Worm (Caenorhabditis elegans) whole organism, early embryonic: Measurements from ENCODE around the gene C05B5.5.

Experiments used
- B0310.2 ChIP-seq: sonication (generic microtip); optimal IDR thresholded peaks from 2 replicates; lab custom pipeline; 2016; ENCODE audit warnings: mild to moderate bottlenecking, missing genetic modification characterization, missing compliant biosample characterization
- F13C5.2 ChIP-seq: sonication (generic microtip); optimal IDR thresholded peaks from 2 replicates; lab custom pipeline; 2017; ENCODE audit warnings: mild to moderate bottlenecking, missing genetic modification characterization, inconsistent platforms, missing compliant biosample characterization
- aly-1 ChIP-seq: sonication (generic microtip); optimal IDR thresholded peaks from 2 replicates; lab custom pipeline; 2016; ENCODE audit warnings: missing genetic modification characterization, missing compliant biosample characterization
- ama-1 ChIP-seq: fragments of 150-350 bp; optimal IDR thresholded peaks from 2 replicates; lab custom pipeline; 2014
- ceh-13 ChIP-seq: fragments of 200-800 bp; sonication (Bioruptor generic); optimal IDR thresholded peaks from 2 replicates; lab custom pipeline; 2018; ENCODE audit warnings: mild to moderate bottlenecking, missing genetic modification characterization, missing compliant biosample characterization
- ceh-36 ChIP-seq: sonication (generic microtip); optimal IDR thresholded peaks from 2 replicates; lab custom pipeline; 2016; ENCODE audit warnings: missing genetic modification characterization, inconsistent platforms, missing compliant biosample characterization
- ets-7 ChIP-seq: sonication (generic microtip); optimal IDR thresholded peaks from 2 replicates; lab custom pipeline; 2016; ENCODE audit warnings: missing genotype, missing genetic modification characterization, missing compliant biosample characterization
- flt-1 ChIP-seq: fragments of 200-800 bp; sonication (Bioruptor generic); IDR thresholded peaks from 2 replicates; pipeline ENCODE4 v1.3.6; 2022; ENCODE audit warnings: missing genetic modification characterization, missing compliant biosample characterization
- hmbx-1 ChIP-seq: sonication (generic microtip); optimal IDR thresholded peaks from 2 replicates; lab custom pipeline; 2016; ENCODE audit warnings: mild to moderate bottlenecking, missing genetic modification characterization, missing compliant biosample characterization
- hmg-4 ChIP-seq: fragments of 200-800 bp; sonication (Bioruptor generic); optimal IDR thresholded peaks from 2 replicates; lab custom pipeline; 2018; ENCODE audit warnings: mild to moderate bottlenecking, missing genetic modification characterization, missing compliant biosample characterization
- hnd-1 ChIP-seq: sonication (generic microtip); optimal IDR thresholded peaks from 2 replicates; lab custom pipeline; 2016; ENCODE audit warnings: missing genetic modification characterization, missing compliant biosample characterization
- pes-1 ChIP-seq: fragments of 200-800 bp; sonication (Bioruptor generic); IDR thresholded peaks from 2 replicates; pipeline ENCODE4 v1.3.6; 2022; ENCODE audit warnings: missing genetic modification reagents, missing genetic modification characterization, missing compliant biosample characterization
- scrt-1 ChIP-seq: fragments of 200-800 bp; sonication (Bioruptor generic); IDR thresholded peaks from 2 replicates; pipeline ENCODE4 v1.3.6; 2022; ENCODE audit warnings: missing genetic modification characterization, missing compliant biosample characterization
- sea-1 ChIP-seq: fragments of 200-800 bp; sonication (Bioruptor generic); conservative IDR thresholded peaks from 2 replicates; pipeline ENCODE4 v1.3.6; 2022; ENCODE audit warnings: missing genetic modification characterization, missing compliant biosample characterization
- tbx-11 ChIP-seq: fragments of 200-800 bp; sonication (Bioruptor generic); IDR thresholded peaks from 2 replicates; pipeline ENCODE4 v1.3.6; 2022; ENCODE audit warnings: missing genetic modification characterization, missing compliant biosample characterization
- tbx-37 ChIP-seq: fragments of 200-800 bp; sonication (Bioruptor generic); conservative IDR thresholded peaks from 2 replicates; pipeline ENCODE4 v1.3.6; 2022; ENCODE audit warnings: missing genetic modification reagents, missing genetic modification characterization, missing compliant biosample characterization
- tra-4 ChIP-seq: sonication (generic microtip); optimal IDR thresholded peaks from 2 replicates; lab custom pipeline; 2017; ENCODE audit warnings: missing genetic modification characterization, missing compliant biosample characterization

Gene C05B5.5

ce11 chrIII:9993535-9993934 lies 7.6 kb upstream of the C05B5.5 start, which contains the start of gene C05B5.4:
TSS of gene C05B5.4 (plus strand) at chrIII:9993885.
- TF ChIP-seq ceh-13 (GFP tag; lab: Kevin White, UChicago): no peak
- TF ChIP-seq aly-1 (tag; lab: Kevin White, UChicago): no peak
- no peak for TF ChIP-seq scrt-1 (GFP tag; lab: Robert Waterston, UW)
- no peak for TF ChIP-seq tbx-11 (GFP tag; lab: Robert Waterston, UW)
- TF ChIP-seq ceh-36 (tag; lab: Kevin White, UChicago): no peak

- TF ChIP-seq ets-7 (tag; lab: Kevin White, UChicago) (no peak), ceh-13 (GFP tag; lab: Kevin White, UChicago) (no peak), ama-1 (lab: Kevin White, UChicago) (no peak), ceh-36 (tag; lab: Kevin White, UChicago) (no peak), F13C5.2 (tag; lab: Kevin White, UChicago) (no peak), tbx-11 (GFP tag; lab: Robert Waterston, UW) (no peak), B0310.2 (tag; lab: Kevin White, UChicago) (no peak), aly-1 (tag; lab: Kevin White, UChicago) (no peak), scrt-1 (GFP tag; lab: Robert Waterston, UW) (no peak), sea-1 (GFP tag; lab: Robert Waterston, UW) (no peak), hnd-1 (tag; lab: Kevin White, UChicago) (no peak), hmg-4 (GFP tag; lab: Kevin White, UChicago) (no peak), pes-1 (GFP tag; lab: Robert Waterston, UW) (no peak), tra-4 (no peak)
Measured at ce11 chrIII:9997890-9998289, 3.3 kb upstream of the C05B5.5 start, which contains the start of gene pqn-8. TSS of gene pqn-8 (minus strand) at chrIII:9997990.

- TF ChIP-seq ceh-13 (GFP tag; lab: Kevin White, UChicago) (no peak), scrt-1 (GFP tag; lab: Robert Waterston, UW) (no peak), ceh-36 (tag; lab: Kevin White, UChicago) (no peak), B0310.2 (tag; lab: Kevin White, UChicago) (no peak), ets-7 (tag; lab: Kevin White, UChicago) (no peak), tbx-11 (GFP tag; lab: Robert Waterston, UW) (no peak), tbx-37 (GFP tag; lab: Robert Waterston, UW) (no peak), F13C5.2 (tag; lab: Kevin White, UChicago) (no peak)
Measured at ce11 chrIII:9999235-9999634, 1.9 kb upstream of the C05B5.5 start, which contains the start of gene C05B5.17. TSS of gene C05B5.17 (minus strand) at chrIII:9999335.

- TF ChIP-seq ceh-36 (tag; lab: Kevin White, UChicago) (no peak), ama-1 (lab: Kevin White, UChicago) (no peak), tra-4 (no peak), hmg-4 (GFP tag; lab: Kevin White, UChicago) (no peak)
Measured at ce11 chrIII:10000428-10000827, 732 bp upstream of the C05B5.5 start, which contains the start of gene C05B5.2. TSS of gene C05B5.2 (minus strand) at chrIII:10000528.

ce11 chrIII:10004213-10004612 lies 3.1 kb downstream of the C05B5.5 start, which contains the start of gene C05B5.11:
TSS of gene C05B5.11 (plus strand) at chrIII:10004513.
- TF ChIP-seq tra-4: no peak
- no peak for TF ChIP-seq hnd-1 (tag; lab: Kevin White, UChicago)
- TF ChIP-seq hmg-4 (GFP tag; lab: Kevin White, UChicago): no peak
- no peak for TF ChIP-seq scrt-1 (GFP tag; lab: Robert Waterston, UW)
- no peak for TF ChIP-seq ceh-13 (GFP tag; lab: Kevin White, UChicago)
- TF ChIP-seq aly-1 (tag; lab: Kevin White, UChicago): no peak
- no peak for TF ChIP-seq ama-1 (lab: Kevin White, UChicago)

- no peak for TF ChIP-seq flt-1 (GFP tag; lab: Robert Waterston, UW)
- no peak for TF ChIP-seq pes-1 (GFP tag; lab: Robert Waterston, UW)
- no peak for TF ChIP-seq hmg-4 (GFP tag; lab: Kevin White, UChicago)
- TF ChIP-seq tbx-11 (GFP tag; lab: Robert Waterston, UW): no peak
- TF ChIP-seq aly-1 (tag; lab: Kevin White, UChicago): no peak
- no peak for TF ChIP-seq ama-1 (lab: Kevin White, UChicago)
- TF ChIP-seq ets-7 (tag; lab: Kevin White, UChicago): no peak
- TF ChIP-seq F13C5.2 (tag; lab: Kevin White, UChicago): no peak
- TF ChIP-seq sea-1 (GFP tag; lab: Robert Waterston, UW): no peak
- TF ChIP-seq B0310.2 (tag; lab: Kevin White, UChicago): no peak
- no peak for TF ChIP-seq hmbx-1 (tag; lab: Kevin White, UChicago)
Measured at ce11 chrIII:10006734-10007348, 5.7 kb downstream of the C05B5.5 start, which contains the start of gene C05B5.8. TSS of gene C05B5.8 (minus strand) at chrIII:10006784.

ce11 chrIII:10010117-10010516 lies 9.0 kb downstream of the C05B5.5 start, which contains the start of gene fbxa-155:
TSS of gene fbxa-155 (minus strand) at chrIII:10010217.
- no peak for TF ChIP-seq F13C5.2 (tag; lab: Kevin White, UChicago)
- TF ChIP-seq B0310.2 (tag; lab: Kevin White, UChicago): no peak
- no peak for TF ChIP-seq ets-7 (tag; lab: Kevin White, UChicago)
- no peak for TF ChIP-seq hmg-4 (GFP tag; lab: Kevin White, UChicago)
- no peak for TF ChIP-seq hmbx-1 (tag; lab: Kevin White, UChicago)
- no peak for TF ChIP-seq aly-1 (tag; lab: Kevin White, UChicago)
- no peak for TF ChIP-seq ama-1 (lab: Kevin White, UChicago)
- TF ChIP-seq tra-4: no peak
- no peak for TF ChIP-seq flt-1 (GFP tag; lab: Robert Waterston, UW)
